Worm (Caenorhabditis elegans) whole organism, late embryonic: ENCODE results near the gene C46F11.5.
A peak's percentile ranks its signal among the peaks of the same experiment; 100 is the strongest.

Experiments used
- C38D4.7 ChIP-seq: fragments of 200-800 bp; sonication (Bioruptor generic); optimal IDR thresholded peaks from 2 replicates; lab custom pipeline; 2018; ENCODE audit warnings: mild to moderate bottlenecking, missing genetic modification characterization, moderate library complexity, missing compliant biosample characterization
- F13H6.1 ChIP-seq: sonication (generic microtip); optimal IDR thresholded peaks from 2 replicates; lab custom pipeline; 2016; ENCODE audit warnings: missing genetic modification characterization, missing compliant biosample characterization
- K09A11.1 ChIP-seq: sonication (generic microtip); optimal IDR thresholded peaks from 2 replicates; lab custom pipeline; 2017; ENCODE audit warnings: antibody characterized with exemption, mild to moderate bottlenecking, missing genetic modification characterization, missing compliant biosample characterization; ENCODE audit not compliant: insufficient read depth
- T23F11.4 ChIP-seq: fragments of 200-800 bp; sonication (Bioruptor generic); optimal IDR thresholded peaks from 2 replicates; lab custom pipeline; 2018; ENCODE audit warnings: mild to moderate bottlenecking, missing genetic modification characterization, missing compliant biosample characterization
- Y22D7AL.16 ChIP-seq: sonication (generic microtip); optimal IDR thresholded peaks from 2 replicates; lab custom pipeline; 2016; ENCODE audit warnings: missing genetic modification characterization, missing compliant biosample characterization
- ahr-1 ChIP-seq: sonication (generic microtip); optimal IDR thresholded peaks from 2 replicates; lab custom pipeline; 2016; ENCODE audit warnings: missing genetic modification characterization, missing compliant biosample characterization
- ama-1 ChIP-seq: fragments of 150-350 bp; optimal IDR thresholded peaks from 2 replicates; lab custom pipeline; 2014
- ceh-14 ChIP-seq: sonication (generic microtip); optimal IDR thresholded peaks from 2 replicates; lab custom pipeline; 2016; ENCODE audit warnings: missing genotype, missing genetic modification characterization, missing compliant biosample characterization
- ceh-18 ChIP-seq: sonication (generic microtip); optimal IDR thresholded peaks from 2 replicates; lab custom pipeline; 2016; ENCODE audit warnings: missing genetic modification characterization, missing compliant biosample characterization
- ceh-2 ChIP-seq: sonication (generic microtip); optimal IDR thresholded peaks from 2 replicates; lab custom pipeline; 2016; ENCODE audit warnings: missing genotype, missing genetic modification characterization, missing compliant biosample characterization
- ceh-22 ChIP-seq: sonication (generic microtip); optimal IDR thresholded peaks from 2 replicates; lab custom pipeline; 2017; ENCODE audit warnings: missing biosample characterization, missing genetic modification characterization
- ceh-24 ChIP-seq: sonication (generic microtip); optimal IDR thresholded peaks from 2 replicates; lab custom pipeline; 2016; ENCODE audit warnings: mild to moderate bottlenecking, missing genetic modification characterization, missing compliant biosample characterization
- ceh-45 ChIP-seq: fragments of 200-800 bp; sonication (Bioruptor generic); IDR thresholded peaks from 2 replicates; pipeline ENCODE4 v1.3.6; 2022; ENCODE audit warnings: missing genetic modification reagents, missing genetic modification characterization, missing compliant biosample characterization
- ceh-9 ChIP-seq: sonication (generic microtip); optimal IDR thresholded peaks from 2 replicates; lab custom pipeline; 2016; ENCODE audit warnings: mild to moderate bottlenecking, missing genetic modification characterization, inconsistent platforms, missing compliant biosample characterization
- che-1 ChIP-seq: sonication (generic microtip); optimal IDR thresholded peaks from 2 replicates; lab custom pipeline; 2016; ENCODE audit warnings: mild to moderate bottlenecking, missing genetic modification characterization, missing compliant biosample characterization
- elt-2 ChIP-seq: sonication (generic microtip); optimal IDR thresholded peaks from 2 replicates; lab custom pipeline; 2016; ENCODE audit warnings: missing genetic modification reagents, missing genetic modification characterization, missing compliant biosample characterization
- elt-4 ChIP-seq: sonication (generic microtip); optimal IDR thresholded peaks from 2 replicates; lab custom pipeline; 2016; ENCODE audit warnings: missing genetic modification characterization, missing compliant biosample characterization
- fax-1 ChIP-seq: sonication (generic microtip); optimal IDR thresholded peaks from 2 replicates; lab custom pipeline; 2016; ENCODE audit warnings: missing genotype, missing genetic modification characterization, missing compliant biosample characterization
- fkh-10 ChIP-seq: fragments of 150-350 bp; optimal IDR thresholded peaks from 2 replicates; lab custom pipeline; 2014; ENCODE audit warnings: missing biosample characterization, missing genetic modification reagents, missing genetic modification characterization
- fkh-6 ChIP-seq: sonication (generic microtip); optimal IDR thresholded peaks from 2 replicates; lab custom pipeline; 2016; ENCODE audit warnings: missing genetic modification characterization, missing compliant biosample characterization
- gmeb-2 ChIP-seq: sonication (generic microtip); optimal IDR thresholded peaks from 2 replicates; lab custom pipeline; 2016; ENCODE audit warnings: missing genetic modification characterization, inconsistent platforms, missing compliant biosample characterization
- hlh-13 ChIP-seq: fragments of 200-800 bp; sonication (Bioruptor generic); optimal IDR thresholded peaks from 2 replicates; lab custom pipeline; 2018; ENCODE audit warnings: mild to moderate bottlenecking, missing genetic modification characterization, missing compliant biosample characterization
- hlh-30 ChIP-seq: sonication (generic microtip); optimal IDR thresholded peaks from 2 replicates; lab custom pipeline; 2017; ENCODE audit warnings: antibody characterized with exemption, missing genetic modification characterization, missing compliant biosample characterization; ENCODE audit not compliant: insufficient read depth
- lim-6 ChIP-seq: sonication (generic microtip); optimal IDR thresholded peaks from 2 replicates; lab custom pipeline; 2016; ENCODE audit warnings: missing genetic modification characterization, missing compliant biosample characterization
- lin-11 ChIP-seq: fragments of 200-800 bp; sonication (Bioruptor generic); optimal IDR thresholded peaks from 2 replicates; lab custom pipeline; 2018; ENCODE audit warnings: mild to moderate bottlenecking, missing genetic modification characterization, missing compliant biosample characterization
- madf-2 ChIP-seq: sonication (generic microtip); optimal IDR thresholded peaks from 2 replicates; lab custom pipeline; 2017; ENCODE audit warnings: missing genetic modification characterization, missing compliant biosample characterization
- nfya-1 ChIP-seq: sonication (generic microtip); optimal IDR thresholded peaks from 2 replicates; lab custom pipeline; 2017; ENCODE audit warnings: missing genetic modification characterization, mild to moderate bottlenecking, missing compliant biosample characterization, antibody characterized with exemption, moderate library complexity
- nhr-11 ChIP-seq: fragments of 150-350 bp; optimal IDR thresholded peaks from 2 replicates; lab custom pipeline; 2014; ENCODE audit warnings: missing biosample characterization, missing genetic modification characterization
- npax-4 ChIP-seq: sonication (generic microtip); optimal IDR thresholded peaks from 2 replicates; lab custom pipeline; 2016; ENCODE audit warnings: missing genetic modification characterization, missing compliant biosample characterization
- pag-3 ChIP-seq: sonication (generic microtip); optimal IDR thresholded peaks from 2 replicates; lab custom pipeline; 2016; ENCODE audit warnings: missing compliant biosample characterization, missing genetic modification characterization, borderline replicate concordance
- pat-9 ChIP-seq: fragments of 200-800 bp; sonication (Bioruptor generic); optimal IDR thresholded peaks from 2 replicates; lab custom pipeline; 2018; ENCODE audit warnings: mild to moderate bottlenecking, missing genetic modification characterization, moderate library complexity, missing compliant biosample characterization
- pha-2 ChIP-seq: sonication (generic microtip); optimal IDR thresholded peaks from 2 replicates; lab custom pipeline; 2017; ENCODE audit warnings: mild to moderate bottlenecking, missing genetic modification characterization, missing compliant biosample characterization
- pha-4 ChIP-seq: fragments of 150-350 bp; optimal IDR thresholded peaks from 2 replicates; lab custom pipeline; 2018; ENCODE audit warnings: missing biosample characterization, missing genetic modification reagents, missing genetic modification characterization
- pqm-1 ChIP-seq: sonication (generic microtip); optimal IDR thresholded peaks from 2 replicates; lab custom pipeline; 2016; ENCODE audit warnings: missing genetic modification characterization, missing compliant biosample characterization
- pros-1 ChIP-seq: fragments of 150-350 bp; optimal IDR thresholded peaks from 2 replicates; lab custom pipeline; 2014; ENCODE audit warnings: missing biosample characterization, missing genetic modification reagents, missing genetic modification characterization
- rnt-1 ChIP-seq: sonication (generic microtip); optimal IDR thresholded peaks from 2 replicates; lab custom pipeline; 2016; ENCODE audit warnings: missing genetic modification characterization, missing compliant biosample characterization
- sdc-2 ChIP-seq: sonication (generic microtip); optimal IDR thresholded peaks from 2 replicates; lab custom pipeline; 2016; ENCODE audit warnings: missing genotype, missing genetic modification characterization, missing compliant biosample characterization
- sox-4 ChIP-seq: sonication (generic microtip); optimal IDR thresholded peaks from 2 replicates; lab custom pipeline; 2017; ENCODE audit warnings: mild to moderate bottlenecking, missing genetic modification characterization, inconsistent platforms, missing compliant biosample characterization
- syd-9 ChIP-seq: sonication (generic microtip); optimal IDR thresholded peaks from 2 replicates; lab custom pipeline; 2016; ENCODE audit warnings: mild to moderate bottlenecking, missing genetic modification characterization, moderate library complexity, missing compliant biosample characterization
- tbx-2 ChIP-seq: sonication (generic microtip); optimal IDR thresholded peaks from 2 replicates; lab custom pipeline; 2016; ENCODE audit warnings: missing genetic modification characterization, missing compliant biosample characterization
- tbx-7 ChIP-seq: sonication (generic microtip); optimal IDR thresholded peaks from 2 replicates; lab custom pipeline; 2016; ENCODE audit warnings: missing genotype, missing genetic modification characterization, missing compliant biosample characterization
- ttx-3 ChIP-seq: sonication (generic microtip); optimal IDR thresholded peaks from 2 replicates; lab custom pipeline; 2016; ENCODE audit warnings: missing genetic modification reagents, missing genetic modification characterization, missing compliant biosample characterization
- unc-3 ChIP-seq, 2 experiments: fragments of 200-800 bp in 1 of 2; sonication (Bioruptor generic) in 1 of 2; sonication (generic microtip) in 1 of 2; conservative IDR thresholded peaks in 1 of 2; optimal IDR thresholded peaks in 1 of 2; 2 replicates each; pipeline versions ENCODE4 v1.3.6 to Lab custom; 2016 to 2022; ENCODE audit warnings: missing compliant biosample characterization in 2 of 2, missing genetic modification characterization in 2 of 2, missing genetic modification reagents in 1 of 2
- unc-42 ChIP-seq: sonication (generic microtip); optimal IDR thresholded peaks from 2 replicates; lab custom pipeline; 2016; ENCODE audit warnings: missing genotype, missing genetic modification characterization, missing compliant biosample characterization
- unc-86 ChIP-seq: sonication (generic microtip); optimal IDR thresholded peaks from 2 replicates; lab custom pipeline; 2016; ENCODE audit warnings: missing genetic modification characterization, missing compliant biosample characterization
- zip-5 ChIP-seq: sonication (generic microtip); optimal IDR thresholded peaks from 2 replicates; lab custom pipeline; 2016; ENCODE audit warnings: missing genetic modification characterization, missing compliant biosample characterization

The C46F11.5 gene

ce11 chrIII:3623772-3624171 lies 33.6 kb downstream of the C46F11.5 start (continued):
- TF ChIP-seq lim-6: no peak
- TF ChIP-seq ttx-3 (tag; lab: Kevin White, UChicago): no peak
- no peak for TF ChIP-seq nhr-11
- no peak for TF ChIP-seq rnt-1 (tag; lab: Kevin White, UChicago)
- TF ChIP-seq gmeb-2 (tag; lab: Kevin White, UChicago): no peak
- no peak for TF ChIP-seq pqm-1
- TF ChIP-seq npax-4 (tag; lab: Kevin White, UChicago): no peak
- TF ChIP-seq pros-1 (tag; lab: Kevin White, UChicago): no peak
- TF ChIP-seq K09A11.1 (tag; lab: Kevin White, UChicago): no peak
- TF ChIP-seq unc-3 (GFP tag; conservative IDR thresholded peaks at IDR 0.05; lab: Robert Waterston, UW): no peak
- no peak for TF ChIP-seq unc-3 (tag; optimal IDR thresholded peaks at IDR 0.05; lab: Kevin White, UChicago)
- TF ChIP-seq nfya-1: peak; percentile 35
- no peak for TF ChIP-seq syd-9 (tag; lab: Kevin White, UChicago)
- TF ChIP-seq F13H6.1 (tag; lab: Kevin White, UChicago): no peak
- no peak for TF ChIP-seq unc-42 (tag; lab: Kevin White, UChicago)

- no peak for TF ChIP-seq madf-2
- TF ChIP-seq unc-86 (tag; lab: Kevin White, UChicago): no peak
- no peak for TF ChIP-seq fax-1 (tag; lab: Kevin White, UChicago)
- no peak for TF ChIP-seq fkh-10 (GFP tag; lab: Kevin White, UChicago)
- TF ChIP-seq ceh-9 (tag; lab: Kevin White, UChicago): no peak
- no peak for TF ChIP-seq ceh-45 (GFP tag; lab: Robert Waterston, UW)
- no peak for TF ChIP-seq ceh-14 (tag; lab: Kevin White, UChicago)
- no peak for TF ChIP-seq ceh-2 (tag; lab: Kevin White, UChicago)
- TF ChIP-seq nfya-1: no peak
- no peak for TF ChIP-seq hlh-13 (GFP tag; lab: Kevin White, UChicago)
- TF ChIP-seq nhr-11: no peak
- no peak for TF ChIP-seq tbx-2
- no peak for TF ChIP-seq unc-3 (GFP tag; conservative IDR thresholded peaks at IDR 0.05; lab: Robert Waterston, UW)
- no peak for TF ChIP-seq unc-3 (tag; optimal IDR thresholded peaks at IDR 0.05; lab: Kevin White, UChicago)
These were observed 36.1 kb downstream of the C46F11.5 start for ce11 chrIII:3621211-3621897.

ce11 chrIII:3620652-3621051 lies 36.8 kb downstream of the C46F11.5 start:
- TF ChIP-seq fkh-6 (tag; lab: Kevin White, UChicago) (no peak), ahr-1 (tag; lab: Kevin White, UChicago) (no peak), C38D4.7 (GFP tag; lab: Kevin White, UChicago) (peak; percentile 36), fkh-10 (GFP tag; lab: Kevin White, UChicago) (no peak), hlh-13 (GFP tag; lab: Kevin White, UChicago) (no peak), unc-86 (tag; lab: Kevin White, UChicago) (peak; percentile 38), ceh-24 (tag; lab: Kevin White, UChicago) (no peak), ama-1 (lab: Kevin White, UChicago) (no peak), npax-4 (tag; lab: Kevin White, UChicago) (no peak), pha-2 (tag; lab: Kevin White, UChicago) (no peak), zip-5 (tag; lab: Kevin White, UChicago) (no peak), unc-3 (GFP tag; conservative IDR thresholded peaks at IDR 0.05; lab: Robert Waterston, UW) (no peak), unc-3 (tag; optimal IDR thresholded peaks at IDR 0.05; lab: Kevin White, UChicago) (no peak), T23F11.4 (GFP tag; lab: Kevin White, UChicago) (no peak), lin-11 (tag; lab: Kevin White, UChicago) (peak; percentile 45), sdc-2 (peak; percentile 66), Y22D7AL.16 (tag; lab: Kevin White, UChicago) (no peak), ceh-22 (tag; lab: Kevin White, UChicago) (no peak), ceh-18 (tag; lab: Kevin White, UChicago) (no peak), K09A11.1 (tag; lab: Kevin White, UChicago) (no peak), pag-3 (tag; lab: Kevin White, UChicago) (no peak), pha-4 (no peak), ceh-2 (tag; lab: Kevin White, UChicago) (no peak), elt-2 (tag; lab: Kevin White, UChicago) (peak; percentile 9), ceh-45 (GFP tag; lab: Robert Waterston, UW) (no peak), pat-9 (tag; lab: Kevin White, UChicago) (no peak), ceh-9 (tag; lab: Kevin White, UChicago) (no peak), hlh-30 (tag; lab: Kevin White, UChicago) (no peak), che-1 (tag; lab: Kevin White, UChicago) (peak; percentile 19), unc-42 (tag; lab: Kevin White, UChicago) (no peak), pqm-1 (no peak), madf-2 (no peak), sox-4 (peak; percentile 1), tbx-7 (tag; lab: Kevin White, UChicago) (no peak), elt-4 (no peak)
